Worm (Caenorhabditis elegans) whole organism, L1 larva: ENCODE data around the gene Y37E11AL.3.

ENCODE experiments used
- C04F5.9 ChIP-seq: sonication (generic microtip); optimal IDR thresholded peaks from 2 replicates; lab custom pipeline; 2016; ENCODE audit warnings: missing genetic modification characterization, missing compliant biosample characterization
- C16A3.4 ChIP-seq: fragments of 150-350 bp; optimal IDR thresholded peaks from 2 replicates; lab custom pipeline; 2014; ENCODE audit warnings: missing biosample characterization, missing genetic modification characterization
- C34B4.2 ChIP-seq: sonication (generic microtip); optimal IDR thresholded peaks from 2 replicates; lab custom pipeline; 2017; ENCODE audit warnings: mild to moderate bottlenecking, missing genetic modification characterization, missing compliant biosample characterization
- F16B12.6 ChIP-seq: fragments of 150-350 bp; optimal IDR thresholded peaks from 2 replicates; lab custom pipeline; 2014; ENCODE audit warnings: missing biosample characterization, missing genetic modification characterization
- ama-1 ChIP-seq: fragments of 150-350 bp; optimal IDR thresholded peaks from 2 replicates; lab custom pipeline; 2014
- blmp-1 ChIP-seq: fragments of 150-350 bp; optimal IDR thresholded peaks from 2 replicates; lab custom pipeline; 2014; ENCODE audit warnings: missing biosample characterization, missing genetic modification characterization
- ceh-63 ChIP-seq: fragments of 200-800 bp; sonication (Bioruptor generic); optimal IDR thresholded peaks from 2 replicates; lab custom pipeline; 2018; ENCODE audit warnings: mild to moderate bottlenecking, missing genetic modification characterization, missing compliant biosample characterization
- ceh-82 ChIP-seq, 3 experiments: fragments of 150-350 bp in 1 of 3; sonication (generic microtip) in 2 of 3; optimal IDR thresholded peaks; 2 replicates each; lab custom pipeline; 2014 to 2017; ENCODE audit warnings: missing biosample characterization in 3 of 3, missing genetic modification characterization in 3 of 3
- ceh-90 ChIP-seq: sonication (generic microtip); optimal IDR thresholded peaks from 2 replicates; lab custom pipeline; 2016; ENCODE audit warnings: missing genetic modification characterization, missing compliant biosample characterization
- dpl-1 ChIP-seq, 3 experiments: fragments of 150-350 bp in 2 of 3; sonication (generic microtip) in 1 of 3; optimal IDR thresholded peaks; 2 replicates each; lab custom pipeline; 2014 to 2017; ENCODE audit warnings: missing biosample characterization in 3 of 3, missing genetic modification characterization in 3 of 3, missing genetic modification reagents in 3 of 3
- dsc-1 ChIP-seq: sonication (generic microtip); optimal IDR thresholded peaks from 2 replicates; lab custom pipeline; 2016; ENCODE audit warnings: mild to moderate bottlenecking, missing genetic modification characterization, missing compliant biosample characterization
- efl-1 ChIP-seq, 4 experiments: fragments of 150-350 bp; optimal IDR thresholded peaks in 3 of 4; peaks in 1 of 4; 1 replicate in 1 of 4; 2 replicates in 3 of 4; lab custom pipeline; 2014; ENCODE audit warnings: missing biosample characterization in 2 of 4, missing genetic modification characterization in 2 of 4, missing genetic modification reagents in 2 of 4
- elt-2 ChIP-seq: sonication (generic microtip); optimal IDR thresholded peaks from 2 replicates; lab custom pipeline; 2016; ENCODE audit warnings: missing genetic modification characterization, mild to moderate bottlenecking, inconsistent platforms, missing compliant biosample characterization, missing genetic modification reagents
- elt-3 ChIP-seq, 6 experiments: fragments of 150-350 bp in 1 of 6; sonication (generic microtip); optimal IDR thresholded peaks; 2 replicates each; lab custom pipeline; 2017 to 2018; ENCODE audit warnings: missing biosample characterization in 6 of 6, missing genetic modification characterization in 6 of 6, inconsistent platforms in 1 of 6
- fkh-4 ChIP-seq: sonication (generic microtip); optimal IDR thresholded peaks from 2 replicates; lab custom pipeline; 2016; ENCODE audit warnings: missing compliant biosample characterization, missing genetic modification characterization, borderline replicate concordance
- fkh-8 ChIP-seq: sonication (generic microtip); optimal IDR thresholded peaks from 2 replicates; lab custom pipeline; 2016; ENCODE audit warnings: mild to moderate bottlenecking, missing genetic modification characterization, missing compliant biosample characterization
- irx-1 ChIP-seq: sonication (generic microtip); optimal IDR thresholded peaks from 2 replicates; lab custom pipeline; 2016; ENCODE audit warnings: missing genetic modification characterization, missing compliant biosample characterization
- isw-1 ChIP-seq: fragments of 200-800 bp; sonication (Bioruptor generic); IDR thresholded peaks from 2 replicates; pipeline ENCODE4 v1.3.6; 2022; ENCODE audit warnings: missing genetic modification characterization, missing compliant biosample characterization
- lin-14 ChIP-seq: fragments of 200-800 bp; sonication (Bioruptor generic); optimal IDR thresholded peaks from 2 replicates; lab custom pipeline; 2018; ENCODE audit warnings: mild to moderate bottlenecking, missing genetic modification characterization, moderate library complexity, missing compliant biosample characterization
- lin-15B ChIP-seq: fragments of 150-350 bp; sonication (generic microtip); optimal IDR thresholded peaks from 3 replicates; lab custom pipeline; 2014; ENCODE audit warnings: missing biosample characterization, missing genetic modification characterization
- lin-35 ChIP-seq, 2 experiments: fragments of 150-350 bp; optimal IDR thresholded peaks; 2 replicates each; lab custom pipeline; 2014; ENCODE audit warnings: missing biosample characterization in 2 of 2, missing genetic modification characterization in 2 of 2, missing genetic modification reagents in 2 of 2
- lsy-2 ChIP-seq, 2 experiments: fragments of 150-350 bp; optimal IDR thresholded peaks; 2 replicates each; lab custom pipeline; 2014; ENCODE audit warnings: missing biosample characterization in 2 of 2, missing genetic modification characterization in 2 of 2
- mdl-1 ChIP-seq, 2 experiments: fragments of 150-350 bp; optimal IDR thresholded peaks; 2 replicates each; lab custom pipeline; 2014 to 2017; ENCODE audit warnings: missing biosample characterization in 2 of 2, missing genetic modification characterization in 2 of 2, inconsistent platforms in 1 of 2
- mep-1 ChIP-seq: fragments of 150-350 bp; optimal IDR thresholded peaks from 2 replicates; lab custom pipeline; 2014; ENCODE audit warnings: missing biosample characterization, missing genetic modification characterization
- nhr-12 ChIP-seq: sonication (generic microtip); optimal IDR thresholded peaks from 2 replicates; lab custom pipeline; 2017; ENCODE audit warnings: missing biosample characterization, missing genetic modification characterization
- nhr-28 ChIP-seq: fragments of 150-350 bp; optimal IDR thresholded peaks from 2 replicates; lab custom pipeline; 2014; ENCODE audit warnings: missing biosample characterization, missing genetic modification characterization
- nhr-47 ChIP-seq: sonication (generic microtip); optimal IDR thresholded peaks from 2 replicates; lab custom pipeline; 2016; ENCODE audit warnings: mild to moderate bottlenecking, missing genetic modification characterization, moderate library complexity, missing compliant biosample characterization
- nhr-71 ChIP-seq: sonication (generic microtip); optimal IDR thresholded peaks from 2 replicates; lab custom pipeline; 2016; ENCODE audit warnings: mild to moderate bottlenecking, missing genetic modification characterization, moderate library complexity, missing compliant biosample characterization
- nhr-76 ChIP-seq: sonication (generic microtip); optimal IDR thresholded peaks from 2 replicates; lab custom pipeline; 2017; ENCODE audit warnings: missing biosample characterization, missing genetic modification characterization
- nhr-84 ChIP-seq: sonication (generic microtip); optimal IDR thresholded peaks from 2 replicates; lab custom pipeline; 2017; ENCODE audit warnings: missing biosample characterization, missing genetic modification characterization
- nhr-85 ChIP-seq: sonication (generic microtip); peaks from one replicate; lab custom pipeline; 2016; ENCODE audit warnings: missing genetic modification characterization, inconsistent platforms, missing compliant biosample characterization
- nhr-90 ChIP-seq: sonication (generic microtip); optimal IDR thresholded peaks from 2 replicates; lab custom pipeline; 2016; ENCODE audit warnings: mild to moderate bottlenecking, missing genetic modification characterization, missing compliant biosample characterization; ENCODE audit not compliant: poor library complexity
- pax-3 ChIP-seq: fragments of 200-800 bp; sonication (Bioruptor generic); optimal IDR thresholded peaks from 2 replicates; lab custom pipeline; 2018; ENCODE audit warnings: mild to moderate bottlenecking, missing genetic modification characterization, moderate library complexity, missing compliant biosample characterization
- skn-1 ChIP-seq: fragments of 150-350 bp; optimal IDR thresholded peaks from 2 replicates; lab custom pipeline; 2014; ENCODE audit warnings: missing biosample characterization, missing genetic modification characterization
- snpc-4 ChIP-seq: fragments of 150-350 bp; optimal IDR thresholded peaks from 2 replicates; lab custom pipeline; 2014; ENCODE audit warnings: missing biosample characterization, missing genetic modification characterization
- snu-23 ChIP-seq: sonication (generic microtip); optimal IDR thresholded peaks from 2 replicates; lab custom pipeline; 2016; ENCODE audit warnings: missing genetic modification characterization, missing compliant biosample characterization
- sptf-1 ChIP-seq: fragments of 150-350 bp; optimal IDR thresholded peaks from 2 replicates; lab custom pipeline; 2014; ENCODE audit warnings: missing biosample characterization, missing genetic modification characterization
- swsn-7 ChIP-seq: sonication (generic microtip); optimal IDR thresholded peaks from 2 replicates; lab custom pipeline; 2016; ENCODE audit warnings: missing genetic modification characterization, missing compliant biosample characterization
- tbx-2 ChIP-seq: sonication (generic microtip); optimal IDR thresholded peaks from 2 replicates; lab custom pipeline; 2016; ENCODE audit warnings: missing genetic modification characterization, missing compliant biosample characterization
- unc-130 ChIP-seq: fragments of 150-350 bp; optimal IDR thresholded peaks from 2 replicates; lab custom pipeline; 2017; ENCODE audit warnings: missing biosample characterization, missing genetic modification characterization, inconsistent platforms
- unc-30 ChIP-seq: sonication (generic microtip); optimal IDR thresholded peaks from 2 replicates; lab custom pipeline; 2017; ENCODE audit warnings: missing biosample characterization, missing genetic modification characterization
- unc-62 ChIP-seq: fragments of 150-350 bp; optimal IDR thresholded peaks from 2 replicates; lab custom pipeline; 2014; ENCODE audit warnings: missing biosample characterization, missing genetic modification reagents, missing genetic modification characterization
- unc-98 ChIP-seq: fragments of 200-800 bp; sonication (Bioruptor generic); IDR thresholded peaks from 2 replicates; pipeline ENCODE4 v1.3.6; 2022; ENCODE audit warnings: missing genetic modification characterization, missing compliant biosample characterization
- xbp-1 ChIP-seq: sonication (generic microtip); optimal IDR thresholded peaks from 2 replicates; lab custom pipeline; 2016; ENCODE audit warnings: missing genetic modification characterization, missing compliant biosample characterization

The Y37E11AL.3 gene

ce11 chrIV:3694638-3695037, at the start of gene Y37E11AL.3, which contains the start of gene taf-6.2:
Gene Y37E11AL.3 (plus strand): TSS chrIV:3694935.
Gene taf-6.2 (minus strand): TSS chrIV:3694733.
- TF ChIP-seq fkh-4 (tag; lab: Kevin White, UChicago) (peak; percentile 12), ceh-90 (tag; lab: Kevin White, UChicago) (no peak), pax-3 (tag; lab: Kevin White, UChicago) (no peak), efl-1 (optimal IDR thresholded peaks at IDR 0.05; lab: Kevin White, UChicago) (peak; percentile 88 to 93), efl-1 (GFP tag; optimal IDR thresholded peaks at IDR 0.05 in 1 of 2; lab: Kevin White, UChicago) (peak; percentile 93 to 99), nhr-90 (tag; lab: Kevin White, UChicago) (peak; percentile 41), dsc-1 (tag; lab: Kevin White, UChicago) (peak; percentile 62), snpc-4 (tag; lab: Kevin White, UChicago) (no peak), mdl-1 (tag; optimal IDR thresholded peaks at IDR 0.05; lab: Kevin White, UChicago) (peak in 1 of 2 experiments; percentile 28), ceh-63 (GFP tag; lab: Kevin White, UChicago) (no peak), lsy-2 (tag; optimal IDR thresholded peaks at IDR 0.05; lab: Kevin White, UChicago) (peak; percentile 68 to 83), nhr-12 (no peak), isw-1 (GFP tag; lab: Robert Waterston, UW) (peak; percentile 37; the same call in 1 of the 2 replicates), irx-1 (tag; lab: Kevin White, UChicago) (peak; percentile 41), unc-62 (GFP tag; lab: Kevin White, UChicago) (no peak), blmp-1 (tag; lab: Kevin White, UChicago) (peak; percentile 57), swsn-7 (tag; lab: Kevin White, UChicago) (peak; percentile 49), tbx-2 (peak; percentile 58), skn-1 (peak; percentile 18), nhr-71 (tag; lab: Kevin White, UChicago) (no peak), nhr-28 (tag; lab: Kevin White, UChicago) (no peak), elt-3 (tag; optimal IDR thresholded peaks at IDR 0.05; lab: Kevin White, UChicago) (peak in 1 of 6 experiments; percentile 22), snu-23 (GFP tag; lab: Kevin White, UChicago) (peak; percentile 77), ama-1 (lab: Kevin White, UChicago) (no peak), nhr-76 (tag; lab: Kevin White, UChicago) (no peak), nhr-84 (tag; lab: Kevin White, UChicago) (no peak), lin-14 (GFP tag; lab: Kevin White, UChicago) (no peak), lin-15B (peak; percentile 64), C34B4.2 (tag; lab: Kevin White, UChicago) (no peak), unc-98 (no peak), dpl-1 (GFP tag; optimal IDR thresholded peaks at IDR 0.05; lab: Kevin White, UChicago) (peak; percentile 85 to 92 (median 91)), F16B12.6 (tag; lab: Kevin White, UChicago) (peak; percentile 52), lin-35 (GFP tag; optimal IDR thresholded peaks at IDR 0.05; lab: Kevin White, UChicago) (peak; percentile 90 to 96), mep-1 (tag; lab: Kevin White, UChicago) (peak; percentile 68), nhr-85 (tag; lab: Kevin White, UChicago) (peak; percentile 43), sptf-1 (tag; lab: Kevin White, UChicago) (no peak), nhr-47 (tag; lab: Kevin White, UChicago) (peak; percentile 75), ceh-82 (tag; optimal IDR thresholded peaks at IDR 0.05; lab: Kevin White, UChicago) (peak; percentile 0 to 69 (median 60)), xbp-1 (tag; lab: Kevin White, UChicago) (peak; percentile 67), C04F5.9 (tag; lab: Kevin White, UChicago) (peak; percentile 19), unc-130 (tag; lab: Kevin White, UChicago) (peak; percentile 61), C16A3.4 (tag; lab: Kevin White, UChicago) (peak; percentile 77), fkh-8 (tag; lab: Kevin White, UChicago) (peak; percentile 5)

DNA sequence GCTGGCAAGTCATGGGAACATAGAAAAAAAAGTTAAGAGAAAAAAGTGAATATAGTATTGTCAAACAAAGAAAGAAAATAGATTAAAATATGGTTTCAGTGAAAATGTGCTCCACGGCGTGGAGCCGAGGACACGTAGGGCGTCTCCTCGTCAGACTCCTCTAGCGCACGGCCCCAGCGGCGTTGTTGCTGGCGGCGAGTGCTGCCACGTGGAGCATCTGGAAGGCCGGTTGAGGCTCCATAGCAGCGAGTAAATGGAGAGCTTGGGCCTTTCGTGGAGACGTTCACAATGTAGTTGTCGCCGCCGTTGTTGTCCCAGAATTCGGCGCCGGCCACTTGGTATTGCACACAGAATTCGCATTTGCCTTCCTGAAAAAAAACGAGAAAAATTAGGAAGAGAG, 49.2 kb upstream of the Y37E11AL.3 start:
- no peak for TF ChIP-seq C34B4.2 (tag; lab: Kevin White, UChicago)
- TF ChIP-seq unc-30 (tag; lab: Kevin White, UChicago), result no peak
- TF ChIP-seq efl-1 (optimal IDR thresholded peaks at IDR 0.05; lab: Kevin White, UChicago), result no peak
- peak in 1 of 2 experiments; percentile 39 for TF ChIP-seq efl-1 (GFP tag; optimal IDR thresholded peaks at IDR 0.05 in 1 of 2; lab: Kevin White, UChicago)
- no peak for TF ChIP-seq ceh-63 (GFP tag; lab: Kevin White, UChicago)
- no peak for TF ChIP-seq elt-2 (tag; lab: Kevin White, UChicago)
